Worm (Caenorhabditis elegans) whole organism, mixed stage, embryonic: Measurements from ENCODE around the gene R13A5.10.

Source experiments
- snpc-4 ChIP-seq: fragments of 150-350 bp; optimal IDR thresholded peaks from 2 replicates; lab custom pipeline; 2014; ENCODE audit warnings: missing biosample characterization, missing genetic modification characterization
- unc-39 ChIP-seq: fragments of 150-350 bp; optimal IDR thresholded peaks from 2 replicates; lab custom pipeline; 2014; ENCODE audit warnings: missing biosample characterization, missing genetic modification characterization
- unc-62 ChIP-seq: fragments of 150-350 bp; optimal IDR thresholded peaks from 2 replicates; lab custom pipeline; 2014; ENCODE audit warnings: missing biosample characterization, missing genetic modification reagents, missing genetic modification characterization

- no peak for TF ChIP-seq unc-62 (GFP tag; lab: Kevin White, UChicago)
- no peak for TF ChIP-seq snpc-4 (tag; lab: Kevin White, UChicago)
- TF ChIP-seq unc-39 (tag; lab: Kevin White, UChicago), result no peak
Observed at ce11 chrIII:7593285-7593928, 10.6 kb upstream of the R13A5.10 start, which contains the start of gene R13A5.11.
